Worm (Caenorhabditis elegans): ENCODE results near the gene B0334.10.

Gene B0334.10

DNA sequence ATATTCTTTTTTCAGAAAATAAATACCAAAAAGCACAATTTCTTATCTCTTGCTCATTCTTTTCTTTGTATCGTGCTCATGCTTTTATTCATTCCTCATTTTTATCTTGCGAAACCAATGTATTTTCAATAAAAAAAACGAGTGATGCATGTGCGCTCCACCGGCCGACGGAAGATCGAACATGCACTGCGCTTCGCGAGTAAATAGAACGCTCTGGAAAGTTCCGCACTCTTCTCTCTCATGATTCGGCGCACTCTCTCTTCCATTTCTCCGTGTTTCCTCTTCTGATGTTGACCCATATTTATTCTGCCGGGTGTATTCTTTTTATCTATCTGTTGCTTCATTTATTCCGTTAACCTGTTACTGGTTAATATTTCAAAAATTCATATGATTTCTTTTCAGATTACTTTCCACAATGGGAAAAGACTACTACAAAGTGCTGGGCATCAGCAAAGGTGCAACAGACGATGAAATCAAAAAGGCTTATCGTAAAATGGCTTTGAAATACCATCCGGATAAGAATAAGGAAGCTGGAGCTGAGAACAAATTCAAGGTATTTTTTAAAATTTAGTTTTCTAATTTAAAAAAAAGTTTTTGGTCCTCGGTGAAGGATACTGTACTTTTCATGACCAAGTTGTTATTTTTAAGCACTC, 27.1 kb downstream of the B0334.10 start, which contains the start of gene dnj-13 (continued):
- TF ChIP-seq nhr-19 (GFP tag; conservative IDR thresholded peaks at IDR 0.05), result peak; percentile 97
- TF ChIP-seq aha-1 (tag; optimal IDR thresholded peaks at IDR 0.05), result peak; percentile 80
- peak; percentile 27 for TF ChIP-seq F16B12.6 (tag; optimal IDR thresholded peaks at IDR 0.05)
- TF ChIP-seq hpl-2 (GFP tag; optimal IDR thresholded peaks at IDR 0.05), result peak; percentile 22
- peak; percentile 99 for TF ChIP-seq dsc-1 (tag; optimal IDR thresholded peaks at IDR 0.05)
- peak; percentile 94 for TF ChIP-seq jun-1 (tag; optimal IDR thresholded peaks at IDR 0.05)
- peak; percentile 45 for TF ChIP-seq tlp-1 (tag; optimal IDR thresholded peaks at IDR 0.05)
- TF ChIP-seq nhr-28 (tag; optimal IDR thresholded peaks at IDR 0.05), result no peak
- peak; percentile 80 to 83 for TF ChIP-seq efl-1 (optimal IDR thresholded peaks at IDR 0.05)
- TF ChIP-seq efl-1 (GFP tag; optimal IDR thresholded peaks at IDR 0.05 in 1 of 2), result peak; percentile 75 to 98
- peak; percentile 91 for TF ChIP-seq nhr-77 (tag; optimal IDR thresholded peaks at IDR 0.05)
- TF ChIP-seq pqm-1 (tag; optimal IDR thresholded peaks at IDR 0.05), result no peak
- TF ChIP-seq fkh-4 (tag; optimal IDR thresholded peaks at IDR 0.05; ENCODE audit: borderline replicate concordance), result peak; percentile 55
- peak; percentile 98 for TF ChIP-seq nhr-90 (tag; optimal IDR thresholded peaks at IDR 0.05; ENCODE audit: poor library complexity)
- TF ChIP-seq hlh-4 (tag; optimal IDR thresholded peaks at IDR 0.05), result no peak
- no peak for TF ChIP-seq ets-5 (GFP tag; IDR thresholded peaks at IDR 0.05)
- TF ChIP-seq elt-2 (tag; optimal IDR thresholded peaks at IDR 0.05), result peak; percentile 87
- TF ChIP-seq fkh-10 (GFP tag; optimal IDR thresholded peaks at IDR 0.05), result peak; percentile 77
- TF ChIP-seq ztf-4 (tag; optimal IDR thresholded peaks at IDR 0.05), result peak; percentile 95
- TF ChIP-seq unc-30 (tag; optimal IDR thresholded peaks at IDR 0.05), result peak; percentile 10
- TF ChIP-seq C16A3.4 (tag; optimal IDR thresholded peaks at IDR 0.05), result peak; percentile 91
- peak; percentile 95 for TF ChIP-seq unc-86 (tag; optimal IDR thresholded peaks at IDR 0.05)
- TF ChIP-seq efl-3 (GFP tag; optimal IDR thresholded peaks at IDR 0.05), result peak; percentile 62
- peak; percentile 91 for TF ChIP-seq ceh-8 (GFP tag; optimal IDR thresholded peaks at IDR 0.05)
- TF ChIP-seq swsn-7 (tag; optimal IDR thresholded peaks at IDR 0.05), result peak; percentile 99
- no peak for TF ChIP-seq egl-27 (tag; optimal IDR thresholded peaks at IDR 0.05)
- peak; percentile 98 for TF ChIP-seq egl-13 (tag; optimal IDR thresholded peaks at IDR 0.05)
- peak; percentile 74 to 81 (median 79) for TF ChIP-seq dpl-1 (GFP tag; optimal IDR thresholded peaks at IDR 0.05)
- peak; percentile 98 for TF ChIP-seq nhr-47 (tag; optimal IDR thresholded peaks at IDR 0.05)
- TF ChIP-seq lin-14 (GFP tag; optimal IDR thresholded peaks at IDR 0.05), result peak; percentile 99
- TF ChIP-seq skn-1 (tag; optimal IDR thresholded peaks at IDR 0.05), result peak; percentile 93
- TF ChIP-seq sup-37 (GFP tag; optimal IDR thresholded peaks at IDR 0.05), result peak; percentile 87
- peak in 1 of 2 experiments; percentile 92 for TF ChIP-seq mdl-1 (tag; optimal IDR thresholded peaks at IDR 0.05)

ce11 chrII:11545952-11546325, 27.7 kb downstream of the B0334.10 start:
- no peak for TF ChIP-seq nhr-76 (tag; optimal IDR thresholded peaks at IDR 0.05)
- no peak for TF ChIP-seq mep-1 (tag; optimal IDR thresholded peaks at IDR 0.05)
- TF ChIP-seq ztf-4 (tag; optimal IDR thresholded peaks at IDR 0.05), result no peak
- TF ChIP-seq lin-13 (GFP tag; optimal IDR thresholded peaks at IDR 0.05), result no peak
- no peak for TF ChIP-seq fkh-4 (tag; optimal IDR thresholded peaks at IDR 0.05; ENCODE audit: borderline replicate concordance)
- no peak for TF ChIP-seq zip-4 (GFP tag; optimal IDR thresholded peaks at IDR 0.05)
- TF ChIP-seq F16B12.6 (tag; optimal IDR thresholded peaks at IDR 0.05), result no peak
- no peak for TF ChIP-seq tbx-2 (tag; optimal IDR thresholded peaks at IDR 0.05)
- TF ChIP-seq ztf-11 (tag; optimal IDR thresholded peaks at IDR 0.05), result no peak
- no peak for TF ChIP-seq unc-62 (GFP tag; optimal IDR thresholded peaks at IDR 0.05)
- TF ChIP-seq nhr-85 (tag), result no peak
- no peak for TF ChIP-seq nhr-71 (tag; optimal IDR thresholded peaks at IDR 0.05)
- no peak for TF ChIP-seq nhr-20 (tag; optimal IDR thresholded peaks at IDR 0.05)
- no peak for TF ChIP-seq jun-1 (tag; optimal IDR thresholded peaks at IDR 0.05)
- no peak for TF ChIP-seq nhr-90 (tag; optimal IDR thresholded peaks at IDR 0.05; ENCODE audit: poor library complexity)
- no peak for TF ChIP-seq ets-5 (GFP tag; IDR thresholded peaks at IDR 0.05)
- no peak for TF ChIP-seq nhr-19 (GFP tag; conservative IDR thresholded peaks at IDR 0.05)
- no peak for TF ChIP-seq C16A3.4 (tag; optimal IDR thresholded peaks at IDR 0.05)
- TF ChIP-seq nhr-84 (tag; optimal IDR thresholded peaks at IDR 0.05), result no peak
- no peak for TF ChIP-seq xbp-1 (tag; optimal IDR thresholded peaks at IDR 0.05)

Measured in whole organism, L1 larva.